Worm (Caenorhabditis elegans) whole organism, young adult: Measurements from ENCODE around the gene lgc-29.

Experiments used
- B0019.2 ChIP-seq: fragments of 200-800 bp; sonication (Bioruptor generic); conservative IDR thresholded peaks from 2 replicates; pipeline ENCODE4 v1.3.6; 2022; ENCODE audit warnings: missing genetic modification reagents, missing genetic modification characterization, missing compliant biosample characterization
- C17E4.6 ChIP-seq: fragments of 200-800 bp; sonication (Bioruptor generic); IDR thresholded peaks from 2 replicates; pipeline ENCODE4 v1.3.6; 2022; ENCODE audit warnings: missing genetic modification reagents, missing genetic modification characterization, missing compliant biosample characterization
- F23B12.7 ChIP-seq: sonication (generic microtip); optimal IDR thresholded peaks from 2 replicates; lab custom pipeline; 2017; ENCODE audit warnings: missing genetic modification characterization, mild to moderate bottlenecking, missing compliant biosample characterization, antibody characterized with exemption, moderate library complexity; ENCODE audit not compliant: insufficient read depth
- F33H1.4 ChIP-seq: fragments of 200-800 bp; sonication (Bioruptor generic); IDR thresholded peaks from 2 replicates; pipeline ENCODE4 v1.3.6; 2022; ENCODE audit warnings: missing genetic modification reagents, missing genetic modification characterization, missing compliant biosample characterization
- F39B2.1 ChIP-seq: fragments of 200-800 bp; sonication (Bioruptor generic); IDR thresholded peaks from 2 replicates; pipeline ENCODE4 v1.3.6; 2022; ENCODE audit warnings: missing genetic modification reagents, missing genetic modification characterization, missing compliant biosample characterization
- K11D2.4 ChIP-seq: fragments of 200-800 bp; sonication (Bioruptor generic); IDR thresholded peaks from 2 replicates; pipeline ENCODE4 v1.3.6; 2022; ENCODE audit warnings: missing genetic modification reagents, missing genetic modification characterization, missing compliant biosample characterization
- T07F8.4 ChIP-seq: sonication (generic microtip); optimal IDR thresholded peaks from 2 replicates; lab custom pipeline; 2016; ENCODE audit warnings: mild to moderate bottlenecking, missing genetic modification characterization, moderate library complexity, missing compliant biosample characterization
- T26A5.8 ChIP-seq: sonication (generic microtip); optimal IDR thresholded peaks from 2 replicates; lab custom pipeline; 2016; ENCODE audit warnings: missing genetic modification characterization, missing compliant biosample characterization
- Y53G8AR.9 ChIP-seq: fragments of 200-800 bp; sonication (Bioruptor generic); conservative IDR thresholded peaks from 2 replicates; pipeline ENCODE4 v1.3.6; 2022; ENCODE audit warnings: missing genetic modification reagents, missing genetic modification characterization, missing compliant biosample characterization
- Y95B8A.8 ChIP-seq: fragments of 200-800 bp; sonication (Bioruptor generic); IDR thresholded peaks from 2 replicates; pipeline ENCODE4 v1.3.6; 2022; ENCODE audit warnings: missing genetic modification reagents, missing genetic modification characterization, missing compliant biosample characterization
- ama-1 ChIP-seq, 3 experiments: fragments of 150-350 bp in 1 of 3; sonication (generic microtip) in 2 of 3; optimal IDR thresholded peaks; 2 replicates each; lab custom pipeline; 2014 to 2018; ENCODE audit warnings: missing biosample characterization in 2 of 3, missing genetic modification characterization in 2 of 3, missing genetic modification reagents in 2 of 3
- athp-1 ChIP-seq: sonication (generic microtip); optimal IDR thresholded peaks from 2 replicates; lab custom pipeline; 2017; ENCODE audit warnings: mild to moderate bottlenecking, missing genetic modification characterization, missing compliant biosample characterization
- bed-1 ChIP-seq: fragments of 200-800 bp; sonication (Bioruptor generic); IDR thresholded peaks from 2 replicates; pipeline ENCODE4 v1.3.6; 2022; ENCODE audit warnings: missing genetic modification reagents, missing genetic modification characterization, missing compliant biosample characterization
- ccch-3 ChIP-seq: fragments of 200-800 bp; sonication (Bioruptor generic); optimal IDR thresholded peaks from 2 replicates; lab custom pipeline; 2018; ENCODE audit warnings: mild to moderate bottlenecking, missing genetic modification characterization, missing compliant biosample characterization
- ceh-100 ChIP-seq: fragments of 200-800 bp; sonication (Bioruptor generic); IDR thresholded peaks from 2 replicates; pipeline ENCODE4 v1.3.6; 2022; ENCODE audit warnings: missing genetic modification reagents, missing genetic modification characterization, missing compliant biosample characterization
- ceh-40 ChIP-seq: fragments of 200-800 bp; sonication (Bioruptor generic); IDR thresholded peaks from 2 replicates; pipeline ENCODE4 v1.3.6; 2022; ENCODE audit warnings: missing genetic modification characterization, missing compliant biosample characterization
- ceh-58 ChIP-seq: fragments of 200-800 bp; sonication (Bioruptor generic); IDR thresholded peaks from 2 replicates; pipeline ENCODE4 v1.3.6; 2022; ENCODE audit warnings: missing genetic modification characterization, missing compliant biosample characterization
- die-1 ChIP-seq: sonication (generic microtip); optimal IDR thresholded peaks from 2 replicates; lab custom pipeline; 2016; ENCODE audit warnings: missing genotype, mild to moderate bottlenecking, missing genetic modification characterization, missing compliant biosample characterization
- egrh-3 ChIP-seq: fragments of 200-800 bp; sonication (Bioruptor generic); IDR thresholded peaks from 2 replicates; pipeline ENCODE4 v1.3.6; 2022; ENCODE audit warnings: missing genetic modification reagents, missing genetic modification characterization, missing compliant biosample characterization
- hlh-12 ChIP-seq: sonication (generic microtip); optimal IDR thresholded peaks from 2 replicates; lab custom pipeline; 2016; ENCODE audit warnings: missing genetic modification characterization, missing compliant biosample characterization
- hlh-26 ChIP-seq: fragments of 200-800 bp; sonication (Bioruptor generic); conservative IDR thresholded peaks from 2 replicates; pipeline ENCODE4 v1.3.6; 2022; ENCODE audit warnings: missing genetic modification reagents, missing genetic modification characterization, missing compliant biosample characterization
- hmg-1.2 ChIP-seq: fragments of 200-800 bp; sonication (Bioruptor generic); IDR thresholded peaks from 2 replicates; pipeline ENCODE4 v1.3.6; 2022; ENCODE audit warnings: missing genetic modification reagents, missing genetic modification characterization, missing compliant biosample characterization
- hmg-20 ChIP-seq: fragments of 200-800 bp; sonication (Bioruptor generic); IDR thresholded peaks from 2 replicates; pipeline ENCODE4 v1.3.6; 2022; ENCODE audit warnings: missing genetic modification reagents, missing genetic modification characterization, missing compliant biosample characterization
- hrde-1 ChIP-seq: sonication (generic microtip); optimal IDR thresholded peaks from 2 replicates; lab custom pipeline; 2016; ENCODE audit warnings: missing genetic modification characterization, mild to moderate bottlenecking, missing compliant biosample characterization, moderate library complexity, missing genotype, missing genetic modification reagents, borderline replicate concordance
- lin-54 ChIP-seq: fragments of 200-800 bp; sonication (Bioruptor generic); optimal IDR thresholded peaks from 2 replicates; lab custom pipeline; 2018; ENCODE audit warnings: mild to moderate bottlenecking, missing genetic modification characterization, missing compliant biosample characterization
- madf-8 ChIP-seq: fragments of 200-800 bp; sonication (Bioruptor generic); conservative IDR thresholded peaks from 2 replicates; pipeline ENCODE4 v1.3.6; 2022; ENCODE audit warnings: missing genetic modification reagents, missing genetic modification characterization, missing compliant biosample characterization
- mcd-1 ChIP-seq: fragments of 200-800 bp; sonication (Bioruptor generic); IDR thresholded peaks from 2 replicates; pipeline ENCODE4 v1.3.6; 2022; ENCODE audit warnings: missing genetic modification reagents, missing genetic modification characterization, missing compliant biosample characterization
- mes-4 ChIP-seq: sonication (generic microtip); optimal IDR thresholded peaks from 2 replicates; lab custom pipeline; 2016; ENCODE audit warnings: missing genotype, missing genetic modification characterization, missing compliant biosample characterization
- nhr-120 ChIP-seq: fragments of 200-800 bp; sonication (Bioruptor generic); IDR thresholded peaks from 2 replicates; pipeline ENCODE4 v1.3.6; 2022; ENCODE audit warnings: missing genetic modification characterization, missing compliant biosample characterization
- sea-2 ChIP-seq: fragments of 200-800 bp; sonication (Bioruptor generic); IDR thresholded peaks from 2 replicates; pipeline ENCODE4 v1.3.6; 2022; ENCODE audit warnings: missing genetic modification characterization, missing compliant biosample characterization
- snpc-1.3 ChIP-seq: sonication (generic microtip); optimal IDR thresholded peaks from 2 replicates; lab custom pipeline; 2017; ENCODE audit warnings: missing genetic modification characterization, mild to moderate bottlenecking, missing compliant biosample characterization, antibody characterized with exemption, moderate library complexity, missing genotype, missing genetic modification reagents; ENCODE audit not compliant: insufficient read depth
- snpc-3.4 ChIP-seq: sonication (generic microtip); optimal IDR thresholded peaks from 2 replicates; lab custom pipeline; 2017; ENCODE audit warnings: missing genetic modification characterization, mild to moderate bottlenecking, missing compliant biosample characterization, antibody characterized with exemption, moderate library complexity, missing genotype, missing genetic modification reagents
- sptf-2 ChIP-seq: fragments of 200-800 bp; sonication (Bioruptor generic); optimal IDR thresholded peaks from 2 replicates; lab custom pipeline; 2018; ENCODE audit warnings: mild to moderate bottlenecking, missing genetic modification characterization, missing compliant biosample characterization
- zfh-2 ChIP-seq: fragments of 200-800 bp; sonication (Bioruptor generic); conservative IDR thresholded peaks from 2 replicates; pipeline ENCODE4 v1.3.6; 2022; ENCODE audit warnings: missing genetic modification reagents, missing genetic modification characterization, missing compliant biosample characterization
- zim-3 ChIP-seq: sonication (generic microtip); optimal IDR thresholded peaks from 2 replicates; lab custom pipeline; 2017; ENCODE audit warnings: mild to moderate bottlenecking, missing genetic modification characterization, moderate library complexity, missing compliant biosample characterization
- ztf-18 ChIP-seq: sonication (generic microtip); optimal IDR thresholded peaks from 2 replicates; lab custom pipeline; 2016; ENCODE audit warnings: missing genotype, mild to moderate bottlenecking, missing genetic modification characterization, missing compliant biosample characterization

Gene lgc-29

ce11 chrV:4125552-4126084, 13.2 kb upstream of the lgc-29 start, which contains the start of gene T05B4.12:
Gene T05B4.12 (minus strand): TSS chrV:4126034.
- TF ChIP-seq bed-1 (no peak), zfh-2 (GFP tag; lab: Robert Waterston, UW) (peak; percentile 71), mcd-1 (no peak), Y95B8A.8 (GFP tag; lab: Robert Waterston, UW) (no peak)
- TF ChIP-seq, all 124 proteins: peak for 1

DNA sequence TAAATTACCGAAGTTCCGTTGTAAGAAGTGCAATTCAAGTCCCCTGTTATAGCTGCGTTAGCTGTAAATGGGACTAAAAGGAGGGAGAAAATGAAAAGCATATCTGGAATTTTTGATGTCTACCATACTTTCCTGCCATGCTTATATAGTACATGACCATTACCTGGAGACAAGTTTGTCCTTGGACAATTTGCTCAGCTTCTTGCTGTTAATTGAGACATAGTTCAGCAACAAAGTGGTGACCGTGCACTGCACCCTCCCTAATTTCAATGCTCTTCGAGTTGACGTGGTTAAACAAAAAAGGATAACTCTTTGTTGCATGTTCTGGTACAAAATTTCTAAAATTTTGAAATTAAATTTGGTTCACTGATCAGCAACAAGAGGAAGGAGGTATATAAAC, 11.4 kb upstream of the lgc-29 start, which contains the start of gene T05B4.13:
T05B4.13 (minus strand) TSS at position 101 of the 400 bp plus-strand sequence.
- no peak for TF ChIP-seq T07F8.4 (tag; lab: Kevin White, UChicago)
- TF ChIP-seq ceh-40 = no peak
- TF ChIP-seq hrde-1 (tag; lab: Kevin White, UChicago) = no peak
- no peak for TF ChIP-seq F23B12.7 (tag; lab: Kevin White, UChicago)
- TF ChIP-seq K11D2.4 = no peak
- no peak for TF ChIP-seq snpc-1.3 (tag; lab: Kevin White, UChicago)
- TF ChIP-seq hlh-12 (tag; lab: Kevin White, UChicago) = no peak
- no peak for TF ChIP-seq hmg-1.2 (GFP tag; lab: Robert Waterston, UW)
- TF ChIP-seq egrh-3 (GFP tag; lab: Robert Waterston, UW) = no peak
- TF ChIP-seq C17E4.6 (GFP tag; lab: Robert Waterston, UW) = no peak
- no peak for TF ChIP-seq F39B2.1 (GFP tag; lab: Robert Waterston, UW)
- TF ChIP-seq T26A5.8 (tag; lab: Kevin White, UChicago) = no peak
- TF ChIP-seq nhr-120 (GFP tag; lab: Robert Waterston, UW) = no peak
- TF ChIP-seq zim-3 (tag; lab: Kevin White, UChicago) = no peak
- TF ChIP-seq ama-1 (optimal IDR thresholded peaks at IDR 0.05; lab: Kevin White, UChicago) = no peak
- TF ChIP-seq ama-1 (GFP tag; optimal IDR thresholded peaks at IDR 0.05; lab: Kevin White, UChicago) = no peak
- no peak for TF ChIP-seq lin-54 (GFP tag; lab: Kevin White, UChicago)
- TF ChIP-seq, all 124 proteins: peak for 0

ce11 chrV:4129604-4130003, 9.2 kb upstream of the lgc-29 start, which contains the start of gene phat-4:
Gene phat-4 (plus strand): TSS chrV:4129904.
- no peak for TF ChIP-seq ccch-3 (GFP tag; lab: Kevin White, UChicago)
- TF ChIP-seq hlh-12 (tag; lab: Kevin White, UChicago) = no peak
- TF ChIP-seq ceh-100 (GFP tag; lab: Robert Waterston, UW) = no peak
- no peak for TF ChIP-seq B0019.2 (GFP tag; lab: Robert Waterston, UW)
- no peak for TF ChIP-seq hmg-20 (GFP tag; lab: Robert Waterston, UW)
- TF ChIP-seq ceh-58 (GFP tag; lab: Robert Waterston, UW) = no peak
- no peak for TF ChIP-seq sptf-2
- TF ChIP-seq F33H1.4 (GFP tag; lab: Robert Waterston, UW) = no peak
- TF ChIP-seq sea-2 (GFP tag; lab: Robert Waterston, UW) = no peak
- TF ChIP-seq mes-4 = no peak
- no peak for TF ChIP-seq madf-8 (GFP tag; lab: Robert Waterston, UW)
- TF ChIP-seq athp-1 (tag; lab: Kevin White, UChicago) = no peak
- TF ChIP-seq die-1 (tag; lab: Kevin White, UChicago) = no peak
- TF ChIP-seq ztf-18 = no peak
- TF ChIP-seq T26A5.8 (tag; lab: Kevin White, UChicago) = no peak
- no peak for TF ChIP-seq Y53G8AR.9 (GFP tag; lab: Robert Waterston, UW)
- no peak for TF ChIP-seq hlh-26 (GFP tag; lab: Robert Waterston, UW)
- TF ChIP-seq snpc-3.4 (tag; lab: Kevin White, UChicago) = no peak
- TF ChIP-seq, all 124 proteins: peak for 0
